Worm (Caenorhabditis elegans) whole organism, late embryonic: ENCODE results near the gene mog-5.

ENCODE experiments used
- ahr-1 ChIP-seq: sonication (generic microtip); optimal IDR thresholded peaks from 2 replicates; lab custom pipeline; 2016; ENCODE audit warnings: missing genetic modification characterization, missing compliant biosample characterization
- ceh-34 ChIP-seq: sonication (generic microtip); optimal IDR thresholded peaks from 2 replicates; lab custom pipeline; 2016; ENCODE audit warnings: mild to moderate bottlenecking, missing genetic modification characterization, missing compliant biosample characterization
- ceh-45 ChIP-seq: fragments of 200-800 bp; sonication (Bioruptor generic); IDR thresholded peaks from 2 replicates; pipeline ENCODE4 v1.3.6; 2022; ENCODE audit warnings: missing genetic modification reagents, missing genetic modification characterization, missing compliant biosample characterization
- hlh-30 ChIP-seq: sonication (generic microtip); optimal IDR thresholded peaks from 2 replicates; lab custom pipeline; 2017; ENCODE audit warnings: antibody characterized with exemption, missing genetic modification characterization, missing compliant biosample characterization; ENCODE audit not compliant: insufficient read depth
- hlh-8 ChIP-seq: sonication (generic microtip); optimal IDR thresholded peaks from 2 replicates; lab custom pipeline; 2016; ENCODE audit warnings: missing genotype, missing genetic modification characterization, missing compliant biosample characterization
- nhr-11 ChIP-seq: fragments of 150-350 bp; optimal IDR thresholded peaks from 2 replicates; lab custom pipeline; 2014; ENCODE audit warnings: missing biosample characterization, missing genetic modification characterization
- pag-3 ChIP-seq: sonication (generic microtip); optimal IDR thresholded peaks from 2 replicates; lab custom pipeline; 2016; ENCODE audit warnings: missing compliant biosample characterization, missing genetic modification characterization, borderline replicate concordance

- TF ChIP-seq pag-3 (no peak), ceh-34 (tag; lab: Kevin White, UChicago) (no peak), ahr-1 (tag; lab: Kevin White, UChicago) (no peak), hlh-8 (tag; lab: Kevin White, UChicago) (no peak), hlh-30 (tag; lab: Kevin White, UChicago) (no peak), ceh-45 (GFP tag; lab: Robert Waterston, UW) (no peak), nhr-11 (tag; lab: Kevin White, UChicago) (no peak)
Measured at ce11 chrII:5418317-5418716, 19.0 kb downstream of the mog-5 start.
